Worm (Caenorhabditis elegans): ENCODE data around the gene srx-13.

The srx-13 gene

DNA sequence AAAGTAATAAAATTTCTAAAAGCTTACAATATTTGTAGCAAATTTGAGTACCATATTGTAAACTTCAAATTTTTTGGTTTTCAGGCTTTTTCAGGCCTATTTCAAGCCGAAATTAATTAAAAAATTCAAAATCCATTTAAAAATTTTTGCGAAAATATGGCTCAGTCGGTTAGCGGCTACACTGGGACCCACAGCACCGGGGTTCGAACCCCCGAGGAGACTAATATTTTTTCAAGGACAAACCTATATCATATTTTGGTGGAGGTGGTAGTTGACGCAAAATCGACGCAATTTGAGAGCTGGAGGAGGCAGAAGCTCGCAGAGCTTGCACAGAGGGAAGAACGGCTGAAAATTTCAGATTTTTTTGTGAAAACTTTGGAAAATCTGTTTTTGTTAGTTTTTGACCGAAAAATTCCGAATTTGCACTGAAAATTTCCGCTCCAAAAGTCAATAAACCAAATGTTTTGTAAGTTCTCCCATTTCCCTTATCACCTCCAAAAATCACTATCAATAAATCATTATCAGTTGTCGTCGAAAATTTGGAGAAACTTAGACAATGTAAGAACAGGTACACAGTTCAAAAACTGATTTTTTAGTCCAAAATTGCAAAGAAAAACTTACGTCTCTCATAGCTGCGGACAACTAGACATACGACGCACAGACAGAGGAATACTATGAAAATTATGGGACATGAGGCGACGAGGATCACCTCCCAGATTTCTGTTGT is 30.1 kb upstream of the srx-13 start:
- TF ChIP-seq pha-4 (tag; optimal IDR thresholded peaks at IDR 0.05) (no peak), nhr-2 (tag; optimal IDR thresholded peaks at IDR 0.05) (no peak), ces-1 (GFP tag; optimal IDR thresholded peaks at IDR 0.05) (no peak), lin-32 (GFP tag; optimal IDR thresholded peaks at IDR 0.05) (no peak), M03D4.4 (tag; optimal IDR thresholded peaks at IDR 0.05) (no peak), flh-1 (GFP tag; optimal IDR thresholded peaks at IDR 0.05) (no peak), unc-39 (tag; optimal IDR thresholded peaks at IDR 0.05) (no peak), mep-1 (tag; optimal IDR thresholded peaks at IDR 0.05) (no peak), ztf-11 (tag; optimal IDR thresholded peaks at IDR 0.05) (no peak), lin-13 (tag; optimal IDR thresholded peaks at IDR 0.05) (no peak), nhr-76 (tag; optimal IDR thresholded peaks at IDR 0.05) (no peak), mls-2 (tag; optimal IDR thresholded peaks at IDR 0.05) (no peak), nhr-28 (tag; optimal IDR thresholded peaks at IDR 0.05) (no peak), bed-3 (GFP tag; optimal IDR thresholded peaks at IDR 0.05) (no peak), ceh-39 (tag; optimal IDR thresholded peaks at IDR 0.05) (no peak), hlh-1 (tag; optimal IDR thresholded peaks at IDR 0.05) (no peak)

- no peak for TF ChIP-seq mep-1 (tag; optimal IDR thresholded peaks at IDR 0.05)
- no peak for TF ChIP-seq pha-4 (tag; optimal IDR thresholded peaks at IDR 0.05)
- TF ChIP-seq ham-2 (GFP tag; optimal IDR thresholded peaks at IDR 0.05): no peak
- no peak for TF ChIP-seq unc-39 (tag; optimal IDR thresholded peaks at IDR 0.05)
- TF ChIP-seq elt-3 (tag; optimal IDR thresholded peaks at IDR 0.05): no peak
- no peak for TF ChIP-seq lsy-2 (tag; optimal IDR thresholded peaks at IDR 0.05)
- TF ChIP-seq cnd-1 (tag; optimal IDR thresholded peaks at IDR 0.05): no peak
- no peak for TF ChIP-seq snpc-4 (tag; optimal IDR thresholded peaks at IDR 0.05)
- no peak for TF ChIP-seq drap-1 (GFP tag; optimal IDR thresholded peaks at IDR 0.05)
- no peak for TF ChIP-seq nhr-2 (tag; optimal IDR thresholded peaks at IDR 0.05)
- TF ChIP-seq M03D4.4 (tag; optimal IDR thresholded peaks at IDR 0.05): no peak
Measured at ce11 chrIV:1147594-1147993, 29.1 kb upstream of the srx-13 start.

DNA sequence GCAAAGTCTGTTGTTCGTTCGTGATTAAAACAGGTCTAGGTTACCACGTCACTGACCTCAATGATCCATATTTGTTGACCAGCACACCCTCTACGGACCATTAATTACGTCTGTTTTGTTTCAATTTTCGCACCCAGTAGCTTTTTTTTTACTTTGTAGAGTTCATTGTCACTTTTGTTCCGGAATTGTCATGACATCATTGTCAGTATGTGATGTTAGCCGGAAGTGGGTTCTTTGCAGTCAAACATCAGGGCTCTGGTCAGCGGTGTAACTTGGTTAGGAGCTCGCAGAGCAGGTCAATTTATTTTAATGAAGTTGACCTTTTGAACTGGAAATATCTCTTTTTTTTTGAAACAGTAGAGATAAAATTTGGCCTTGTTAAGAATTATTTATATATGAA is 18.2 kb upstream of the srx-13 start, which contains the start of gene C44B12.6:
Gene C44B12.6, minus strand, starts transcription at position 101 of the 400 bp plus-strand sequence.
- TF ChIP-seq ham-2 (GFP tag; optimal IDR thresholded peaks at IDR 0.05) (no peak), sptf-1 (tag; optimal IDR thresholded peaks at IDR 0.05) (no peak), nhr-76 (tag; optimal IDR thresholded peaks at IDR 0.05) (no peak), ceh-83 (GFP tag; optimal IDR thresholded peaks at IDR 0.05) (no peak), unc-120 (tag; optimal IDR thresholded peaks at IDR 0.05; ENCODE audit: poor library complexity, severe bottlenecking) (no peak), sem-2 (GFP tag; optimal IDR thresholded peaks at IDR 0.05) (no peak), flh-1 (GFP tag; optimal IDR thresholded peaks at IDR 0.05) (no peak), cnd-1 (tag; optimal IDR thresholded peaks at IDR 0.05) (no peak), nhr-12 (tag; optimal IDR thresholded peaks at IDR 0.05) (no peak), hlh-1 (tag; optimal IDR thresholded peaks at IDR 0.05) (no peak), mab-5 (tag; optimal IDR thresholded peaks at IDR 0.05) (no peak), nhr-237 (tag; optimal IDR thresholded peaks at IDR 0.05) (no peak)

- TF ChIP-seq lin-13 (tag; optimal IDR thresholded peaks at IDR 0.05): no peak
- TF ChIP-seq ceh-39 (tag; optimal IDR thresholded peaks at IDR 0.05): no peak
- no peak for TF ChIP-seq nhr-2 (tag; optimal IDR thresholded peaks at IDR 0.05)
- no peak for TF ChIP-seq snpc-4 (tag; optimal IDR thresholded peaks at IDR 0.05)
- TF ChIP-seq unc-120 (tag; optimal IDR thresholded peaks at IDR 0.05; ENCODE audit: poor library complexity, severe bottlenecking): no peak
- no peak for TF ChIP-seq mep-1 (tag; optimal IDR thresholded peaks at IDR 0.05)
- TF ChIP-seq ham-2 (GFP tag; optimal IDR thresholded peaks at IDR 0.05): no peak
- no peak for TF ChIP-seq nhr-76 (tag; optimal IDR thresholded peaks at IDR 0.05)
- TF ChIP-seq mab-5 (tag; optimal IDR thresholded peaks at IDR 0.05): no peak
- TF ChIP-seq tbx-8 (GFP tag; optimal IDR thresholded peaks at IDR 0.05): no peak
- no peak for TF ChIP-seq unc-39 (tag; optimal IDR thresholded peaks at IDR 0.05)
- TF ChIP-seq mls-2 (tag; optimal IDR thresholded peaks at IDR 0.05): no peak
Measured at ce11 chrIV:1127852-1128251, 9.4 kb upstream of the srx-13 start.

- no peak for TF ChIP-seq M03D4.4 (tag; optimal IDR thresholded peaks at IDR 0.05)
- no peak for TF ChIP-seq lsy-2 (tag; optimal IDR thresholded peaks at IDR 0.05)
- TF ChIP-seq hlh-1 (tag; optimal IDR thresholded peaks at IDR 0.05): no peak
- TF ChIP-seq elt-3 (tag; optimal IDR thresholded peaks at IDR 0.05): no peak
- TF ChIP-seq pha-4 (tag; optimal IDR thresholded peaks at IDR 0.05): no peak
- TF ChIP-seq unc-39 (tag; optimal IDR thresholded peaks at IDR 0.05): no peak
- TF ChIP-seq ceh-43 (GFP tag; optimal IDR thresholded peaks at IDR 0.05): no peak
- no peak for TF ChIP-seq flh-1 (GFP tag; optimal IDR thresholded peaks at IDR 0.05)
- TF ChIP-seq blmp-1 (tag; optimal IDR thresholded peaks at IDR 0.05): no peak
- TF ChIP-seq elt-1 (tag; optimal IDR thresholded peaks at IDR 0.05; ENCODE audit: borderline replicate concordance, insufficient read depth): no peak
Measured at ce11 chrIV:1126490-1126889, 8.0 kb upstream of the srx-13 start, which contains the start of gene perm-2. Gene perm-2, plus strand, starts transcription at chrIV:1126790.
